Worm (Caenorhabditis elegans) whole organism, L1 larva: ENCODE data around the gene C47E8.4.
A peak's percentile ranks its signal among the peaks of the same experiment; 100 is the strongest.

Experiments
- F16B12.6 ChIP-seq: fragments of 150-350 bp; optimal IDR thresholded peaks from 2 replicates; lab custom pipeline; 2014; ENCODE audit warnings: missing biosample characterization, missing genetic modification characterization
- aha-1 ChIP-seq: fragments of 150-350 bp; optimal IDR thresholded peaks from 2 replicates; lab custom pipeline; 2014; ENCODE audit warnings: missing biosample characterization, missing genetic modification characterization
- aly-2 ChIP-seq: fragments of 150-350 bp; optimal IDR thresholded peaks from 2 replicates; lab custom pipeline; 2014; ENCODE audit warnings: missing biosample characterization, missing genetic modification characterization
- ama-1 ChIP-seq: fragments of 150-350 bp; optimal IDR thresholded peaks from 2 replicates; lab custom pipeline; 2014
- blmp-1 ChIP-seq: fragments of 150-350 bp; optimal IDR thresholded peaks from 2 replicates; lab custom pipeline; 2014; ENCODE audit warnings: missing biosample characterization, missing genetic modification characterization
- ceh-8 ChIP-seq: fragments of 200-800 bp; sonication (Bioruptor generic); optimal IDR thresholded peaks from 2 replicates; lab custom pipeline; 2018; ENCODE audit warnings: mild to moderate bottlenecking, missing genetic modification characterization, moderate library complexity, missing compliant biosample characterization
- ceh-90 ChIP-seq: sonication (generic microtip); optimal IDR thresholded peaks from 2 replicates; lab custom pipeline; 2016; ENCODE audit warnings: missing genetic modification characterization, missing compliant biosample characterization
- dsc-1 ChIP-seq: sonication (generic microtip); optimal IDR thresholded peaks from 2 replicates; lab custom pipeline; 2016; ENCODE audit warnings: mild to moderate bottlenecking, missing genetic modification characterization, missing compliant biosample characterization
- efl-1 ChIP-seq, 4 experiments: fragments of 150-350 bp; optimal IDR thresholded peaks in 3 of 4; peaks in 1 of 4; 1 replicate in 1 of 4; 2 replicates in 3 of 4; lab custom pipeline; 2014; ENCODE audit warnings: missing biosample characterization in 2 of 4, missing genetic modification characterization in 2 of 4, missing genetic modification reagents in 2 of 4
- efl-3 ChIP-seq: fragments of 200-800 bp; sonication (Bioruptor generic); optimal IDR thresholded peaks from 2 replicates; lab custom pipeline; 2018; ENCODE audit warnings: mild to moderate bottlenecking, missing genetic modification characterization, missing compliant biosample characterization
- egl-13 ChIP-seq: sonication (generic microtip); optimal IDR thresholded peaks from 2 replicates; lab custom pipeline; 2016; ENCODE audit warnings: missing genotype, missing genetic modification reagents, missing genetic modification characterization, missing compliant biosample characterization
- elt-2 ChIP-seq: sonication (generic microtip); optimal IDR thresholded peaks from 2 replicates; lab custom pipeline; 2016; ENCODE audit warnings: missing genetic modification characterization, mild to moderate bottlenecking, inconsistent platforms, missing compliant biosample characterization, missing genetic modification reagents
- grh-1 ChIP-seq: fragments of 200-800 bp; sonication (Bioruptor generic); IDR thresholded peaks from 2 replicates; pipeline ENCODE4 v1.3.6; 2022; ENCODE audit warnings: missing genetic modification reagents, missing genetic modification characterization, missing compliant biosample characterization
- hlh-17 ChIP-seq: fragments of 200-800 bp; sonication (Bioruptor generic); optimal IDR thresholded peaks from 2 replicates; lab custom pipeline; 2018; ENCODE audit warnings: missing genetic modification characterization, mild to moderate bottlenecking, missing compliant biosample characterization, moderate library complexity, borderline replicate concordance
- irx-1 ChIP-seq: sonication (generic microtip); optimal IDR thresholded peaks from 2 replicates; lab custom pipeline; 2016; ENCODE audit warnings: missing genetic modification characterization, missing compliant biosample characterization
- jun-1 ChIP-seq: fragments of 150-350 bp; optimal IDR thresholded peaks from 2 replicates; lab custom pipeline; 2014; ENCODE audit warnings: missing biosample characterization, missing genetic modification reagents, missing genetic modification characterization
- lin-13 ChIP-seq: fragments of 150-350 bp; optimal IDR thresholded peaks from 2 replicates; lab custom pipeline; 2014; ENCODE audit warnings: missing biosample characterization, missing genetic modification reagents, missing genetic modification characterization
- lin-14 ChIP-seq: fragments of 200-800 bp; sonication (Bioruptor generic); optimal IDR thresholded peaks from 2 replicates; lab custom pipeline; 2018; ENCODE audit warnings: mild to moderate bottlenecking, missing genetic modification characterization, moderate library complexity, missing compliant biosample characterization
- lin-35 ChIP-seq, 2 experiments: fragments of 150-350 bp; optimal IDR thresholded peaks; 2 replicates each; lab custom pipeline; 2014; ENCODE audit warnings: missing biosample characterization in 2 of 2, missing genetic modification characterization in 2 of 2, missing genetic modification reagents in 2 of 2
- lir-3 ChIP-seq: sonication (generic microtip); optimal IDR thresholded peaks from 2 replicates; lab custom pipeline; 2016; ENCODE audit warnings: mild to moderate bottlenecking, missing genetic modification characterization, moderate library complexity, missing compliant biosample characterization; ENCODE audit not compliant: poor library complexity
- lsy-2 ChIP-seq, 2 experiments: fragments of 150-350 bp; optimal IDR thresholded peaks; 2 replicates each; lab custom pipeline; 2014; ENCODE audit warnings: missing biosample characterization in 2 of 2, missing genetic modification characterization in 2 of 2
- mab-9 ChIP-seq: fragments of 200-800 bp; sonication (Bioruptor generic); IDR thresholded peaks from 2 replicates; pipeline ENCODE4 v1.3.6; 2022; ENCODE audit warnings: missing genetic modification reagents, missing genetic modification characterization, missing compliant biosample characterization
- mep-1 ChIP-seq: fragments of 150-350 bp; optimal IDR thresholded peaks from 2 replicates; lab custom pipeline; 2014; ENCODE audit warnings: missing biosample characterization, missing genetic modification characterization
- nhr-19 ChIP-seq: fragments of 200-800 bp; sonication (Bioruptor generic); conservative IDR thresholded peaks from 2 replicates; pipeline ENCODE4 v1.3.6; 2022; ENCODE audit warnings: missing genetic modification characterization, missing compliant biosample characterization
- nhr-20 ChIP-seq: sonication (generic microtip); optimal IDR thresholded peaks from 2 replicates; lab custom pipeline; 2016; ENCODE audit warnings: mild to moderate bottlenecking, missing genetic modification characterization, missing compliant biosample characterization
- nhr-28 ChIP-seq: fragments of 150-350 bp; optimal IDR thresholded peaks from 2 replicates; lab custom pipeline; 2014; ENCODE audit warnings: missing biosample characterization, missing genetic modification characterization
- nhr-47 ChIP-seq: sonication (generic microtip); optimal IDR thresholded peaks from 2 replicates; lab custom pipeline; 2016; ENCODE audit warnings: mild to moderate bottlenecking, missing genetic modification characterization, moderate library complexity, missing compliant biosample characterization
- nhr-71 ChIP-seq: sonication (generic microtip); optimal IDR thresholded peaks from 2 replicates; lab custom pipeline; 2016; ENCODE audit warnings: mild to moderate bottlenecking, missing genetic modification characterization, moderate library complexity, missing compliant biosample characterization
- nhr-76 ChIP-seq: sonication (generic microtip); optimal IDR thresholded peaks from 2 replicates; lab custom pipeline; 2017; ENCODE audit warnings: missing biosample characterization, missing genetic modification characterization
- nhr-90 ChIP-seq: sonication (generic microtip); optimal IDR thresholded peaks from 2 replicates; lab custom pipeline; 2016; ENCODE audit warnings: mild to moderate bottlenecking, missing genetic modification characterization, missing compliant biosample characterization; ENCODE audit not compliant: poor library complexity
- pag-3 ChIP-seq: sonication (generic microtip); optimal IDR thresholded peaks from 2 replicates; lab custom pipeline; 2017; ENCODE audit warnings: missing genetic modification characterization, mild to moderate bottlenecking, missing compliant biosample characterization, antibody characterized with exemption, borderline replicate concordance; ENCODE audit not compliant: insufficient read depth
- pax-3 ChIP-seq: fragments of 200-800 bp; sonication (Bioruptor generic); optimal IDR thresholded peaks from 2 replicates; lab custom pipeline; 2018; ENCODE audit warnings: mild to moderate bottlenecking, missing genetic modification characterization, moderate library complexity, missing compliant biosample characterization
- pqm-1 ChIP-seq: sonication (generic microtip); optimal IDR thresholded peaks from 3 replicates; lab custom pipeline; 2017; ENCODE audit warnings: missing biosample characterization, missing genetic modification characterization
- rnt-1 ChIP-seq: sonication (generic microtip); optimal IDR thresholded peaks from 2 replicates; lab custom pipeline; 2016; ENCODE audit warnings: mild to moderate bottlenecking, missing genetic modification characterization, moderate library complexity, missing compliant biosample characterization
- snpc-4 ChIP-seq: fragments of 150-350 bp; optimal IDR thresholded peaks from 2 replicates; lab custom pipeline; 2014; ENCODE audit warnings: missing biosample characterization, missing genetic modification characterization
- snu-23 ChIP-seq: sonication (generic microtip); optimal IDR thresholded peaks from 2 replicates; lab custom pipeline; 2016; ENCODE audit warnings: missing genetic modification characterization, missing compliant biosample characterization
- swsn-7 ChIP-seq: sonication (generic microtip); optimal IDR thresholded peaks from 2 replicates; lab custom pipeline; 2016; ENCODE audit warnings: missing genetic modification characterization, missing compliant biosample characterization
- tlp-1 ChIP-seq: fragments of 150-350 bp; optimal IDR thresholded peaks from 2 replicates; lab custom pipeline; 2014; ENCODE audit warnings: missing biosample characterization, missing genetic modification characterization
- unc-62 ChIP-seq: fragments of 150-350 bp; optimal IDR thresholded peaks from 2 replicates; lab custom pipeline; 2014; ENCODE audit warnings: missing biosample characterization, missing genetic modification reagents, missing genetic modification characterization
- unc-86 ChIP-seq: sonication (generic microtip); optimal IDR thresholded peaks from 2 replicates; lab custom pipeline; 2016; ENCODE audit warnings: missing genetic modification characterization, missing compliant biosample characterization
- unc-98 ChIP-seq: fragments of 200-800 bp; sonication (Bioruptor generic); IDR thresholded peaks from 2 replicates; pipeline ENCODE4 v1.3.6; 2022; ENCODE audit warnings: missing genetic modification characterization, missing compliant biosample characterization
- xbp-1 ChIP-seq: sonication (generic microtip); optimal IDR thresholded peaks from 2 replicates; lab custom pipeline; 2016; ENCODE audit warnings: missing genetic modification characterization, missing compliant biosample characterization
- ztf-11 ChIP-seq, 2 experiments: sonication (generic microtip); optimal IDR thresholded peaks; 2 replicates each; lab custom pipeline; 2016 to 2017; ENCODE audit warnings: missing genetic modification characterization in 2 of 2, missing biosample characterization in 1 of 2, missing compliant biosample characterization in 1 of 2
- ztf-4 ChIP-seq: fragments of 150-350 bp; optimal IDR thresholded peaks from 2 replicates; lab custom pipeline; 2014; ENCODE audit warnings: missing biosample characterization, missing genetic modification characterization

The C47E8.4 gene

DNA sequence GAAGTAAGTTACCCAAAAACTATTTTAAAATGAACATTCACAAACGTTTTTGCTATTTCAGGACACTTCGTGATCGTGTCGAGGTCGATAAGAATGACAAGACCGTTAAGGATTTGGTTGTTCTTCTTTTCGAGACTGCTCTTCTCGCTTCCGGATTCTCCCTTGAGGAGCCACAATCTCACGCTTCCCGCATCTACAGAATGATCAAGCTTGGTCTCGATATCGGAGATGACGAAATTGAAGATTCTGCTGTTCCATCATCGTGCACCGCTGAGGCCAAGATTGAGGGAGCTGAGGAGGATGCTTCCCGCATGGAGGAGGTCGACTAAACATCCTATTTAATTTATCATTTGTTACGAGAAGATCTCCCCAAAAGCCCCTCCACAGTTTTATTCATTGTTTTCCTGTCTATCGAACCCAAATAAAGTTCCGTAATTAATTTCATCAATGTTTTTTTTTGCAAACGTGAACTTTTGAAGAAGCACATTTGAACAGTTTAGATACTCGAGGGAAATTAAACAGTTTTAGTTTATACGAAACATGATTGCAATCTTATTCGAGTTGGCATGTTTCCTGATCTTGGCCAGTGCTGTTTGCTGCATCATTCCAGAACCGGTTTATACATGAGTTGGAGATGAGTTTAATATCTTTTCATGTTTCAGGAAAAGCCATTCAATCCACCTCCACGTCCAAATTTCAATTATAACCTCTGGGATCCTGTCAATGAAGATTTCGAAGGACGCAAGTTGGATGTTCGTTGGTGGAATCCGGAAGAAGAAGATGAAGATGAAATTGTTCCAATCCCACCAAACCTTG is 3.0 kb upstream of the C47E8.4 start, which contains the start of gene C47E8.11:
C47E8.11 (plus strand) TSS at position 520 of the 816 bp plus-strand sequence.
- no peak for TF ChIP-seq ceh-90
- TF ChIP-seq unc-62 = no peak
- peak; percentile 33 for TF ChIP-seq lin-14 (GFP tag; lab: Kevin White, UChicago)
- peak; percentile 67 for TF ChIP-seq snu-23 (GFP tag; lab: Kevin White, UChicago)
- TF ChIP-seq lir-3 (tag; lab: Kevin White, UChicago) = no peak
- TF ChIP-seq xbp-1 (tag; lab: Kevin White, UChicago) = peak; percentile 12
- TF ChIP-seq pax-3 (tag; lab: Kevin White, UChicago) = peak; percentile 65
- TF ChIP-seq irx-1 = no peak
- TF ChIP-seq unc-98 = no peak
- TF ChIP-seq grh-1 = peak; percentile 31; the same call in 1 of the 2 replicates
- TF ChIP-seq tlp-1 (tag; lab: Kevin White, UChicago) = no peak
- TF ChIP-seq jun-1 = no peak
- peak; percentile 28 for TF ChIP-seq unc-86 (tag; lab: Kevin White, UChicago)
- TF ChIP-seq ztf-11 (tag; optimal IDR thresholded peaks at IDR 0.05; lab: Kevin White, UChicago) = no peak
- TF ChIP-seq blmp-1 (tag; lab: Kevin White, UChicago) = no peak
- peak; percentile 18 for TF ChIP-seq pag-3 (tag; lab: Kevin White, UChicago)
- TF ChIP-seq nhr-90 (tag; lab: Kevin White, UChicago) = peak; percentile 65
- peak; percentile 100 for TF ChIP-seq aly-2 (tag; lab: Kevin White, UChicago)
- peak; percentile 31 for TF ChIP-seq elt-2 (tag; lab: Kevin White, UChicago)
- TF ChIP-seq dsc-1 (tag; lab: Kevin White, UChicago) = peak; percentile 38
- TF ChIP-seq lsy-2 (tag; optimal IDR thresholded peaks at IDR 0.05; lab: Kevin White, UChicago) = peak; percentile 26 to 41
- no peak for TF ChIP-seq efl-1 (optimal IDR thresholded peaks at IDR 0.05; lab: Kevin White, UChicago)
- peak; percentile 13 to 68 for TF ChIP-seq efl-1 (GFP tag; optimal IDR thresholded peaks at IDR 0.05 in 1 of 2; lab: Kevin White, UChicago)
- TF ChIP-seq aha-1 = peak; percentile 20
- peak; percentile 39 for TF ChIP-seq nhr-20 (tag; lab: Kevin White, UChicago)
- TF ChIP-seq pqm-1 (tag; lab: Kevin White, UChicago) = peak; percentile 37
- TF ChIP-seq hlh-17 (GFP tag; lab: Kevin White, UChicago) = no peak
- peak; percentile 41 for TF ChIP-seq rnt-1 (tag; lab: Kevin White, UChicago)
- peak; percentile 69 for TF ChIP-seq nhr-71
- peak; percentile 28 for TF ChIP-seq snpc-4 (tag; lab: Kevin White, UChicago)
- peak; percentile 49 for TF ChIP-seq ztf-4
- TF ChIP-seq nhr-47 (tag; lab: Kevin White, UChicago) = peak; percentile 48
- TF ChIP-seq ceh-8 = peak; percentile 33
- no peak for TF ChIP-seq nhr-76 (tag; lab: Kevin White, UChicago)
- peak; percentile 5 for TF ChIP-seq egl-13 (tag; lab: Kevin White, UChicago)
- peak; percentile 24 to 62 for TF ChIP-seq lin-35 (GFP tag; optimal IDR thresholded peaks at IDR 0.05; lab: Kevin White, UChicago)
- peak; percentile 63 for TF ChIP-seq swsn-7 (tag; lab: Kevin White, UChicago)
- TF ChIP-seq lin-13 (GFP tag; lab: Kevin White, UChicago) = peak; percentile 25
- TF ChIP-seq F16B12.6 = no peak
- no peak for TF ChIP-seq nhr-28 (tag; lab: Kevin White, UChicago)
- TF ChIP-seq mep-1 (tag; lab: Kevin White, UChicago) = peak; percentile 62
- peak; percentile 38; the same call in 1 of the 2 replicates for TF ChIP-seq nhr-19 (GFP tag; lab: Robert Waterston, UW)
- peak; percentile 98 for TF ChIP-seq ama-1 (lab: Kevin White, UChicago)
- no peak for TF ChIP-seq mab-9 (GFP tag; lab: Robert Waterston, UW)
- no peak for TF ChIP-seq efl-3 (GFP tag; lab: Kevin White, UChicago)
